Worm (Caenorhabditis elegans): ENCODE measurements around the gene Y50D4C.6.

The Y50D4C.6 gene

DNA sequence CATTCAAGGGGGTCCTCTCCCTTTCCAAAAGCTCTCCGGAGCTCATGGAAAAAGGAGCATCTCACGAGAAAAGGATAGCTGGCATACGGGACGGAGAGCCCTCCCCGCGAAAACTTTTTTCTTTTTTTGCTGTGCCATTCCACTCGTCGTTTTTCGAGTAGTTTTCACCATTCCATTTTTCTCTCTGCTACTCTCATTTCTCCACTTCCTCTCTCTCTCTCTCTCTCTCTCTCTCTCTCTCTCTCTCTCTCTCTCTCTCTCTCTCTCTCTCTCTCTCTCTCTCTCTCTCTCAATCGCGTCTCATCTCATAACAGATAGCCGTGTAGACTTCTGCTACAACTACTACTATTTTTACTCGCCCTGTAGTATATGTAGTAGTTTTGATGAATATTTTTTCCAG, 30.0 kb upstream of the Y50D4C.6 start (continued):
- TF ChIP-seq zip-2 (tag; optimal IDR thresholded peaks at IDR 0.05) = no peak
- TF ChIP-seq ceh-32 (tag; optimal IDR thresholded peaks at IDR 0.05; ENCODE audit: poor library complexity) = no peak
- peak; percentile 75 for TF ChIP-seq set-16 (GFP tag; IDR thresholded peaks at IDR 0.05)
- no peak; the same call in 1 of the 2 replicates for TF ChIP-seq lin-38 (GFP tag; IDR thresholded peaks at IDR 0.05)
- no peak for TF ChIP-seq daf-19 (GFP tag; conservative IDR thresholded peaks at IDR 0.05)
- TF ChIP-seq nhr-11 (tag; optimal IDR thresholded peaks at IDR 0.05) = peak; percentile 21
- no peak for TF ChIP-seq attf-4 (tag; optimal IDR thresholded peaks at IDR 0.05)
- peak; percentile 72 for TF ChIP-seq ctbp-1 (GFP tag; IDR thresholded peaks at IDR 0.05)
- TF ChIP-seq nhr-102 (tag; optimal IDR thresholded peaks at IDR 0.05) = no peak
- no peak for TF ChIP-seq ceh-82 (tag; optimal IDR thresholded peaks at IDR 0.05)
- peak; percentile 30 for TF ChIP-seq hlh-11 (tag; optimal IDR thresholded peaks at IDR 0.05)
- TF ChIP-seq fos-1 (tag; optimal IDR thresholded peaks at IDR 0.05) = no peak
- no peak for TF ChIP-seq pqm-1 (tag; optimal IDR thresholded peaks at IDR 0.05)
- peak; percentile 51; the same call in 1 of the 2 replicates for TF ChIP-seq hmg-1.1 (GFP tag; IDR thresholded peaks at IDR 0.05)
- TF ChIP-seq ces-1 (GFP tag; optimal IDR thresholded peaks at IDR 0.05) = no peak
- peak; percentile 33; the same call in 1 of the 2 replicates for TF ChIP-seq pha-4 (GFP tag; IDR thresholded peaks at IDR 0.05)
- TF ChIP-seq pha-4 (tag; optimal IDR thresholded peaks at IDR 0.05) = no peak
- peak; percentile 17; the same call in 1 of the 2 replicates for TF ChIP-seq tra-1 (GFP tag; IDR thresholded peaks at IDR 0.05)

DNA sequence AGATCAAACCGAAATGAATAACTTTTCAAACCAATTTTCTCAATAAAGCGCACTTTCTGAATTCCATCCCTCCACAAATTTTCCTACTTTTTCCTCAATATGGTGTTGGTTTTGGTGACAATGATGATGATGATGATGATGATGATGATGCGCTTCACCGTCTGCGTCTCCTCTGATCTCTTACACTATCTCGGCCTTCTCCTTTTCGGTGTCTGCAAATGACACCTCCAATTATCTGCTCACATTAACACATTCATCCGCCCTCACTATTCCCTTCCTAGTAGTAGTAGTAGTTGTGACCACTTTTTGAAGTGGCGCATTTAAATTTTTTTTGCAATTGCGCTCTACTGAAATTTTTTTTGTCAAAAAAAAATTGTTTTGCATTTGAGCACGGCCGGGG, 29.0 kb upstream of the Y50D4C.6 start:
- TF ChIP-seq sdz-12 (GFP tag; optimal IDR thresholded peaks at IDR 0.05) (no peak), aha-1 (tag) (peak; percentile 89), tra-1 (GFP tag; IDR thresholded peaks at IDR 0.05) (no peak), dmd-8 (GFP tag; IDR thresholded peaks at IDR 0.05) (no peak), unc-130 (GFP tag; optimal IDR thresholded peaks at IDR 0.05) (no peak), ama-1 (optimal IDR thresholded peaks at IDR 0.05) (no peak), F10B5.3 (tag; optimal IDR thresholded peaks at IDR 0.05) (no peak)

DNA sequence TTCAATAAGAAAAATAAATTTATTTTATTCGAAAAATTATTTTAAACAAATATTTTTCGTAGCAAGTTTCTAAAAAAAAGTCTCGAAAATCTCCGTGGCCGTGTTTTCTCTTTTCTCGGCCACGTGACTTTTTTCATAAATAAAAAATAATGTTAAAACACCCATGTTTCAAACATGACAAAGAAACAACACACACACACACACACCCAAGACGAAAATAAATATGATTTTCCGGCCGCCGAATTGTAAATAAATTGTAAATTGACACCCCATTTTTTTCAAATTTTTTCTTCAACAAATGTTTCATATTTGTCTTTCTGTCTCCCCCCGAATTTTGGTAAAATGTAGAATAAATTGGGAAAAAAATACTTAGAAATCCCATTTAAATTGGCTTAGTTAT, 28.2 kb upstream of the Y50D4C.6 start:
- no peak for TF ChIP-seq nhr-10 (tag; optimal IDR thresholded peaks at IDR 0.05)

ce11 chrV:976498-977063, 26.9 kb upstream of the Y50D4C.6 start:
- TF ChIP-seq pqm-1 (tag; optimal IDR thresholded peaks at IDR 0.05) (peak; percentile 65), nhr-237 (tag; optimal IDR thresholded peaks at IDR 0.05) (no peak), daf-16 (GFP tag; optimal IDR thresholded peaks at IDR 0.05) (no peak), daf-16 (tag; optimal IDR thresholded peaks at IDR 0.05) (peak; percentile 10), aha-1 (tag) (peak; percentile 74), nhr-28 (tag; optimal IDR thresholded peaks at IDR 0.05) (peak; percentile 58), lsy-2 (tag; optimal IDR thresholded peaks at IDR 0.05) (no peak), cey-2 (tag; optimal IDR thresholded peaks at IDR 0.05; ENCODE audit: borderline replicate concordance, insufficient read depth) (no peak)

ce11 chrV:975184-975583, 25.5 kb upstream of the Y50D4C.6 start:
- TF ChIP-seq ztf-7 (tag; optimal IDR thresholded peaks at IDR 0.05) (no peak), unc-62 (GFP tag; optimal IDR thresholded peaks at IDR 0.05 in 1 of 2) (peak in 1 of 2 experiments; percentile 99), unc-62 (tag; optimal IDR thresholded peaks at IDR 0.05) (no peak), dpl-1 (GFP tag; optimal IDR thresholded peaks at IDR 0.05) (peak; percentile 44), nhr-28 (tag; optimal IDR thresholded peaks at IDR 0.05) (peak; percentile 30), hlh-11 (tag; optimal IDR thresholded peaks at IDR 0.05) (peak; percentile 75), arid-1 (GFP tag; conservative IDR thresholded peaks at IDR 0.05) (0 out of 2 replicates have a peak, but pooled peaks have one; percentile 28), set-16 (GFP tag; IDR thresholded peaks at IDR 0.05) (no peak), rbr-2 (tag; optimal IDR thresholded peaks at IDR 0.05) (peak; percentile 47), hmg-1.1 (GFP tag; IDR thresholded peaks at IDR 0.05) (peak; percentile 71), daf-16 (GFP tag; optimal IDR thresholded peaks at IDR 0.05) (no peak), daf-16 (tag; optimal IDR thresholded peaks at IDR 0.05) (peak; percentile 38), ces-1 (GFP tag; optimal IDR thresholded peaks at IDR 0.05) (no peak), lin-38 (GFP tag; IDR thresholded peaks at IDR 0.05) (0 out of 2 replicates have a peak, but pooled peaks have one; percentile 8), F10B5.3 (tag; optimal IDR thresholded peaks at IDR 0.05) (no peak), mdl-1 (tag; optimal IDR thresholded peaks at IDR 0.05) (peak in 1 of 2 experiments; percentile 55), snpc-4 (tag; optimal IDR thresholded peaks at IDR 0.05) (no peak), mxl-3 (GFP tag; optimal IDR thresholded peaks at IDR 0.05) (no peak), cey-2 (tag; optimal IDR thresholded peaks at IDR 0.05; ENCODE audit: borderline replicate concordance, insufficient read depth) (no peak), lsy-2 (tag; optimal IDR thresholded peaks at IDR 0.05) (peak; percentile 34 to 50), F37D6.2 (tag; optimal IDR thresholded peaks at IDR 0.05) (peak; percentile 35), fkh-10 (GFP tag; optimal IDR thresholded peaks at IDR 0.05) (no peak), zip-2 (tag; optimal IDR thresholded peaks at IDR 0.05) (no peak), ctbp-1 (GFP tag; IDR thresholded peaks at IDR 0.05) (0 out of 2 replicates have a peak, but pooled peaks have one; percentile 35), D1046.2 (GFP tag; IDR thresholded peaks at IDR 0.05) (no peak)

Measured in whole organism, L4 larva.